Worm (Caenorhabditis elegans): ENCODE data around the gene T13H10.2.

DNA sequence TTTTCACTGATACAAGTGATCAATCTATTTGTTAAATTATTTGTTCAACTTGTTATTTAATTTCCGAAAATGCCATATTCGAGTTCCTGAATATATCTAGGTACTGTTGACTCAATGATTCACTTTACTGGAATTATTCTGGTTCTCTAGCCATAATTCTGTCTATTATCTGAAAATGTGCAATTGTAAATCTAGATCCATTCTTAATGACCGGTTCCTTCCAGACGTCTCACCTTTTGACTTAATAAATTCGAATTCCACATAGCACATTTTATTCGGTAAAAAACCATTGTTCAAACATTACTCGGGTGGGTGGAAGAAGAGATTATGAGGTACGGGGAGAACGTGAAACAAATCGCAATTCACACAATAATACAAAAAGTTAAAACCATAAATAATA is 25.4 kb downstream of the T13H10.2 start:
- no peak for TF ChIP-seq R02D3.7 (tag; optimal IDR thresholded peaks at IDR 0.05)
- no peak for TF ChIP-seq nfya-1 (tag; optimal IDR thresholded peaks at IDR 0.05; ENCODE audit: insufficient read depth)
- no peak for TF ChIP-seq mdl-1 (tag; optimal IDR thresholded peaks at IDR 0.05)
- no peak for TF ChIP-seq ztf-11 (tag; optimal IDR thresholded peaks at IDR 0.05)
- TF ChIP-seq egl-27 (tag; optimal IDR thresholded peaks at IDR 0.05), result no peak
- no peak for TF ChIP-seq tbx-2 (tag; optimal IDR thresholded peaks at IDR 0.05)
- no peak for TF ChIP-seq fkh-10 (GFP tag; optimal IDR thresholded peaks at IDR 0.05)
- no peak for TF ChIP-seq fos-1 (tag; optimal IDR thresholded peaks at IDR 0.05)
- no peak for TF ChIP-seq nhr-11 (tag; optimal IDR thresholded peaks at IDR 0.05)
- TF ChIP-seq nhr-28 (tag; optimal IDR thresholded peaks at IDR 0.05), result no peak
- no peak for TF ChIP-seq ama-1 (optimal IDR thresholded peaks at IDR 0.05)
- TF ChIP-seq unc-39 (tag; optimal IDR thresholded peaks at IDR 0.05), result no peak
- no peak for TF ChIP-seq elt-1 (tag; optimal IDR thresholded peaks at IDR 0.05)
- TF ChIP-seq ceh-82 (tag; optimal IDR thresholded peaks at IDR 0.05), result no peak
